Worm (Caenorhabditis elegans) whole organism, L1 larva: ENCODE measurements around the gene gstk-1.

Experiments used
- C16A3.4 ChIP-seq: fragments of 150-350 bp; optimal IDR thresholded peaks from 2 replicates; lab custom pipeline; 2014; ENCODE audit warnings: missing biosample characterization, missing genetic modification characterization
- aly-2 ChIP-seq: fragments of 150-350 bp; optimal IDR thresholded peaks from 2 replicates; lab custom pipeline; 2014; ENCODE audit warnings: missing biosample characterization, missing genetic modification characterization
- blmp-1 ChIP-seq: fragments of 150-350 bp; optimal IDR thresholded peaks from 2 replicates; lab custom pipeline; 2014; ENCODE audit warnings: missing biosample characterization, missing genetic modification characterization
- ceh-63 ChIP-seq: fragments of 200-800 bp; sonication (Bioruptor generic); optimal IDR thresholded peaks from 2 replicates; lab custom pipeline; 2018; ENCODE audit warnings: mild to moderate bottlenecking, missing genetic modification characterization, missing compliant biosample characterization
- ceh-8 ChIP-seq: fragments of 200-800 bp; sonication (Bioruptor generic); optimal IDR thresholded peaks from 2 replicates; lab custom pipeline; 2018; ENCODE audit warnings: mild to moderate bottlenecking, missing genetic modification characterization, moderate library complexity, missing compliant biosample characterization
- ceh-88 ChIP-seq: fragments of 200-800 bp; sonication (Bioruptor generic); IDR thresholded peaks from 2 replicates; pipeline ENCODE4 v1.3.6; 2022; ENCODE audit warnings: missing genetic modification characterization, missing compliant biosample characterization
- ces-1 ChIP-seq: fragments of 150-350 bp; optimal IDR thresholded peaks from 2 replicates; lab custom pipeline; 2014; ENCODE audit warnings: missing biosample characterization, missing genetic modification reagents, missing genetic modification characterization
- dpl-1 ChIP-seq, 3 experiments: fragments of 150-350 bp in 2 of 3; sonication (generic microtip) in 1 of 3; optimal IDR thresholded peaks; 2 replicates each; lab custom pipeline; 2014 to 2017; ENCODE audit warnings: missing biosample characterization in 3 of 3, missing genetic modification characterization in 3 of 3, missing genetic modification reagents in 3 of 3
- dsc-1 ChIP-seq: sonication (generic microtip); optimal IDR thresholded peaks from 2 replicates; lab custom pipeline; 2016; ENCODE audit warnings: mild to moderate bottlenecking, missing genetic modification characterization, missing compliant biosample characterization
- efl-1 ChIP-seq, 4 experiments: fragments of 150-350 bp; optimal IDR thresholded peaks in 3 of 4; peaks in 1 of 4; 1 replicate in 1 of 4; 2 replicates in 3 of 4; lab custom pipeline; 2014; ENCODE audit warnings: missing biosample characterization in 2 of 4, missing genetic modification characterization in 2 of 4, missing genetic modification reagents in 2 of 4
- efl-3 ChIP-seq: fragments of 200-800 bp; sonication (Bioruptor generic); optimal IDR thresholded peaks from 2 replicates; lab custom pipeline; 2018; ENCODE audit warnings: mild to moderate bottlenecking, missing genetic modification characterization, missing compliant biosample characterization
- egl-27 ChIP-seq, 2 experiments: fragments of 150-350 bp in 1 of 2; sonication (generic microtip); optimal IDR thresholded peaks; 3 replicates each; lab custom pipeline; 2017 to 2018; ENCODE audit warnings: missing biosample characterization in 2 of 2, missing genetic modification characterization in 2 of 2, missing genetic modification reagents in 2 of 2
- elt-2 ChIP-seq: sonication (generic microtip); optimal IDR thresholded peaks from 2 replicates; lab custom pipeline; 2016; ENCODE audit warnings: missing genetic modification characterization, mild to moderate bottlenecking, inconsistent platforms, missing compliant biosample characterization, missing genetic modification reagents
- elt-3 ChIP-seq, 6 experiments: fragments of 150-350 bp in 1 of 6; sonication (generic microtip); optimal IDR thresholded peaks; 2 replicates each; lab custom pipeline; 2017 to 2018; ENCODE audit warnings: missing biosample characterization in 6 of 6, missing genetic modification characterization in 6 of 6, inconsistent platforms in 1 of 6
- fkh-10 ChIP-seq: sonication (generic microtip); optimal IDR thresholded peaks from 2 replicates; lab custom pipeline; 2017; ENCODE audit warnings: missing biosample characterization, missing genetic modification reagents, missing genetic modification characterization
- grh-1 ChIP-seq: fragments of 200-800 bp; sonication (Bioruptor generic); IDR thresholded peaks from 2 replicates; pipeline ENCODE4 v1.3.6; 2022; ENCODE audit warnings: missing genetic modification reagents, missing genetic modification characterization, missing compliant biosample characterization
- hlh-17 ChIP-seq: fragments of 200-800 bp; sonication (Bioruptor generic); optimal IDR thresholded peaks from 2 replicates; lab custom pipeline; 2018; ENCODE audit warnings: missing genetic modification characterization, mild to moderate bottlenecking, missing compliant biosample characterization, moderate library complexity, borderline replicate concordance
- hpl-2 ChIP-seq: fragments of 150-350 bp; optimal IDR thresholded peaks from 2 replicates; lab custom pipeline; 2014; ENCODE audit warnings: missing biosample characterization, missing genetic modification reagents, missing genetic modification characterization
- irx-1 ChIP-seq: sonication (generic microtip); optimal IDR thresholded peaks from 2 replicates; lab custom pipeline; 2016; ENCODE audit warnings: missing genetic modification characterization, missing compliant biosample characterization
- jun-1 ChIP-seq: fragments of 150-350 bp; optimal IDR thresholded peaks from 2 replicates; lab custom pipeline; 2014; ENCODE audit warnings: missing biosample characterization, missing genetic modification reagents, missing genetic modification characterization
- lin-13 ChIP-seq: fragments of 150-350 bp; optimal IDR thresholded peaks from 2 replicates; lab custom pipeline; 2014; ENCODE audit warnings: missing biosample characterization, missing genetic modification reagents, missing genetic modification characterization
- lin-14 ChIP-seq: fragments of 200-800 bp; sonication (Bioruptor generic); optimal IDR thresholded peaks from 2 replicates; lab custom pipeline; 2018; ENCODE audit warnings: mild to moderate bottlenecking, missing genetic modification characterization, moderate library complexity, missing compliant biosample characterization
- lin-15B ChIP-seq: fragments of 150-350 bp; sonication (generic microtip); optimal IDR thresholded peaks from 3 replicates; lab custom pipeline; 2014; ENCODE audit warnings: missing biosample characterization, missing genetic modification characterization
- lin-35 ChIP-seq, 2 experiments: fragments of 150-350 bp; optimal IDR thresholded peaks; 2 replicates each; lab custom pipeline; 2014; ENCODE audit warnings: missing biosample characterization in 2 of 2, missing genetic modification characterization in 2 of 2, missing genetic modification reagents in 2 of 2
- lin-39 ChIP-seq: fragments of 150-350 bp; optimal IDR thresholded peaks from 2 replicates; lab custom pipeline; 2014; ENCODE audit warnings: missing biosample characterization, missing genetic modification reagents, missing genetic modification characterization
- lir-3 ChIP-seq: sonication (generic microtip); optimal IDR thresholded peaks from 2 replicates; lab custom pipeline; 2016; ENCODE audit warnings: mild to moderate bottlenecking, missing genetic modification characterization, moderate library complexity, missing compliant biosample characterization; ENCODE audit not compliant: poor library complexity
- lsy-2 ChIP-seq, 2 experiments: fragments of 150-350 bp; optimal IDR thresholded peaks; 2 replicates each; lab custom pipeline; 2014; ENCODE audit warnings: missing biosample characterization in 2 of 2, missing genetic modification characterization in 2 of 2
- mab-9 ChIP-seq: fragments of 200-800 bp; sonication (Bioruptor generic); IDR thresholded peaks from 2 replicates; pipeline ENCODE4 v1.3.6; 2022; ENCODE audit warnings: missing genetic modification reagents, missing genetic modification characterization, missing compliant biosample characterization
- mdl-1 ChIP-seq, 2 experiments: fragments of 150-350 bp; optimal IDR thresholded peaks; 2 replicates each; lab custom pipeline; 2014 to 2017; ENCODE audit warnings: missing biosample characterization in 2 of 2, missing genetic modification characterization in 2 of 2, inconsistent platforms in 1 of 2
- mef-2 ChIP-seq: fragments of 150-350 bp; optimal IDR thresholded peaks from 2 replicates; lab custom pipeline; 2014; ENCODE audit warnings: missing biosample characterization, missing genetic modification characterization
- nhr-11 ChIP-seq: fragments of 150-350 bp; optimal IDR thresholded peaks from 2 replicates; lab custom pipeline; 2014; ENCODE audit warnings: missing biosample characterization, missing genetic modification characterization
- nhr-19 ChIP-seq: fragments of 200-800 bp; sonication (Bioruptor generic); conservative IDR thresholded peaks from 2 replicates; pipeline ENCODE4 v1.3.6; 2022; ENCODE audit warnings: missing genetic modification characterization, missing compliant biosample characterization
- nhr-20 ChIP-seq: sonication (generic microtip); optimal IDR thresholded peaks from 2 replicates; lab custom pipeline; 2016; ENCODE audit warnings: mild to moderate bottlenecking, missing genetic modification characterization, missing compliant biosample characterization
- nhr-28 ChIP-seq: fragments of 150-350 bp; optimal IDR thresholded peaks from 2 replicates; lab custom pipeline; 2014; ENCODE audit warnings: missing biosample characterization, missing genetic modification characterization
- nhr-47 ChIP-seq: sonication (generic microtip); optimal IDR thresholded peaks from 2 replicates; lab custom pipeline; 2016; ENCODE audit warnings: mild to moderate bottlenecking, missing genetic modification characterization, moderate library complexity, missing compliant biosample characterization
- nhr-71 ChIP-seq: sonication (generic microtip); optimal IDR thresholded peaks from 2 replicates; lab custom pipeline; 2016; ENCODE audit warnings: mild to moderate bottlenecking, missing genetic modification characterization, moderate library complexity, missing compliant biosample characterization
- nhr-84 ChIP-seq: sonication (generic microtip); optimal IDR thresholded peaks from 2 replicates; lab custom pipeline; 2017; ENCODE audit warnings: missing biosample characterization, missing genetic modification characterization
- nhr-90 ChIP-seq: sonication (generic microtip); optimal IDR thresholded peaks from 2 replicates; lab custom pipeline; 2016; ENCODE audit warnings: mild to moderate bottlenecking, missing genetic modification characterization, missing compliant biosample characterization; ENCODE audit not compliant: poor library complexity
- pag-3 ChIP-seq: sonication (generic microtip); optimal IDR thresholded peaks from 2 replicates; lab custom pipeline; 2017; ENCODE audit warnings: missing genetic modification characterization, mild to moderate bottlenecking, missing compliant biosample characterization, antibody characterized with exemption, borderline replicate concordance; ENCODE audit not compliant: insufficient read depth
- pax-3 ChIP-seq: fragments of 200-800 bp; sonication (Bioruptor generic); optimal IDR thresholded peaks from 2 replicates; lab custom pipeline; 2018; ENCODE audit warnings: mild to moderate bottlenecking, missing genetic modification characterization, moderate library complexity, missing compliant biosample characterization
- rnt-1 ChIP-seq: sonication (generic microtip); optimal IDR thresholded peaks from 2 replicates; lab custom pipeline; 2016; ENCODE audit warnings: mild to moderate bottlenecking, missing genetic modification characterization, moderate library complexity, missing compliant biosample characterization
- snpc-4 ChIP-seq: fragments of 150-350 bp; optimal IDR thresholded peaks from 2 replicates; lab custom pipeline; 2014; ENCODE audit warnings: missing biosample characterization, missing genetic modification characterization
- snu-23 ChIP-seq: sonication (generic microtip); optimal IDR thresholded peaks from 2 replicates; lab custom pipeline; 2016; ENCODE audit warnings: missing genetic modification characterization, missing compliant biosample characterization
- sptf-1 ChIP-seq: fragments of 150-350 bp; optimal IDR thresholded peaks from 2 replicates; lab custom pipeline; 2014; ENCODE audit warnings: missing biosample characterization, missing genetic modification characterization
- swsn-7 ChIP-seq: sonication (generic microtip); optimal IDR thresholded peaks from 2 replicates; lab custom pipeline; 2016; ENCODE audit warnings: missing genetic modification characterization, missing compliant biosample characterization
- tbx-2 ChIP-seq: sonication (generic microtip); optimal IDR thresholded peaks from 2 replicates; lab custom pipeline; 2016; ENCODE audit warnings: missing genetic modification characterization, missing compliant biosample characterization
- tlp-1 ChIP-seq: fragments of 150-350 bp; optimal IDR thresholded peaks from 2 replicates; lab custom pipeline; 2014; ENCODE audit warnings: missing biosample characterization, missing genetic modification characterization
- vab-15 ChIP-seq: sonication (generic microtip); optimal IDR thresholded peaks from 2 replicates; lab custom pipeline; 2017; ENCODE audit warnings: missing genotype, mild to moderate bottlenecking, missing genetic modification characterization, missing compliant biosample characterization
- xbp-1 ChIP-seq: sonication (generic microtip); optimal IDR thresholded peaks from 2 replicates; lab custom pipeline; 2016; ENCODE audit warnings: missing genetic modification characterization, missing compliant biosample characterization
- zag-1 ChIP-seq: fragments of 150-350 bp; optimal IDR thresholded peaks from 2 replicates; lab custom pipeline; 2014; ENCODE audit warnings: missing biosample characterization, missing genetic modification characterization
- zip-4 ChIP-seq: fragments of 200-800 bp; sonication (Bioruptor generic); optimal IDR thresholded peaks from 2 replicates; lab custom pipeline; 2018; ENCODE audit warnings: mild to moderate bottlenecking, missing genetic modification characterization, moderate library complexity, missing compliant biosample characterization

gstk-1 gene

DNA sequence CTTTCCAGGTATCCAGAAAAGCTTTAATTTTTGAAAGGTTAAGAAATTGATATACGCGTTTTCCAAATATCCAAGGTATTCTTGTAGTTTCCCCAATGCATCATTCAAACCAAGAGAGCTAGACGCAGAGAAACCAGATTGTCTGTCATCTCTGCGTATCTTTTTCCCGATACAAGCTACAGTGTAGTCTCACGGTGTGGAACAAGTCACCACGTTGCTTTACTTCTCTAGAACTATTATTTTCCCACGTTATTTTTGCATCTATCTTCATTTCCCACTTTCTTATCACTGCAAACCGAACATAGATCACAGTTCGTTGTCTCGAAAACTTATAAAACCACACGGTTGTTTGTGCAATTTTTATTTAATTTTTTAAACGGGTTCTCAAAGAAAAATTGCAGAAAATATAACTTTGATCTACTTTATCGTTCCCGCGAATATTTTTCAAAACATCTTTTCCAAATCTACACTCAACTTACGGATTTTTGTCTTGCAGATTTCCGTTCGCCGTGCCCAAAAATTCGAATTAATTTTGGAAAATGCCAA lies at the start of gene gstk-1:
TSS of gene gstk-1 (plus strand) at position 496 of the 546 bp plus-strand sequence.
- TF ChIP-seq pax-3 (tag; lab: Kevin White, UChicago): no peak
- TF ChIP-seq grh-1 (GFP tag; lab: Robert Waterston, UW): peak; percentile 31; the same call in 1 of the 2 replicates
- TF ChIP-seq dsc-1 (tag; lab: Kevin White, UChicago): no peak
- TF ChIP-seq hpl-2 (GFP tag; lab: Kevin White, UChicago): no peak
- TF ChIP-seq lir-3 (tag; lab: Kevin White, UChicago): no peak
- TF ChIP-seq snu-23 (GFP tag; lab: Kevin White, UChicago): peak; percentile 13
- peak; percentile 94 for TF ChIP-seq nhr-20 (tag; lab: Kevin White, UChicago)
- TF ChIP-seq nhr-90: peak; percentile 61
- no peak for TF ChIP-seq xbp-1
- TF ChIP-seq lin-35 (GFP tag; optimal IDR thresholded peaks at IDR 0.05; lab: Kevin White, UChicago): peak in 1 of 2 experiments; percentile 70
- no peak for TF ChIP-seq dpl-1 (GFP tag; optimal IDR thresholded peaks at IDR 0.05; lab: Kevin White, UChicago)
- no peak for TF ChIP-seq nhr-28
- peak; percentile 57 for TF ChIP-seq nhr-71 (tag; lab: Kevin White, UChicago)
- no peak for TF ChIP-seq aly-2 (tag; lab: Kevin White, UChicago)
- no peak for TF ChIP-seq zag-1
- TF ChIP-seq hlh-17 (GFP tag; lab: Kevin White, UChicago): no peak
- TF ChIP-seq swsn-7: no peak
- TF ChIP-seq vab-15 (tag; lab: Kevin White, UChicago): no peak
- no peak for TF ChIP-seq mab-9 (GFP tag; lab: Robert Waterston, UW)
- TF ChIP-seq zip-4 (GFP tag; lab: Kevin White, UChicago): no peak
- peak; percentile 11 for TF ChIP-seq C16A3.4 (tag; lab: Kevin White, UChicago)
- peak; percentile 39 for TF ChIP-seq nhr-47 (tag; lab: Kevin White, UChicago)
- TF ChIP-seq rnt-1 (tag; lab: Kevin White, UChicago): peak; percentile 23
- TF ChIP-seq elt-2 (tag; lab: Kevin White, UChicago): peak; percentile 68
- peak; percentile 10 for TF ChIP-seq lin-14
- TF ChIP-seq lsy-2 (tag; optimal IDR thresholded peaks at IDR 0.05; lab: Kevin White, UChicago): peak in 1 of 2 experiments; percentile 2
- no peak for TF ChIP-seq sptf-1
- peak in 2 of 6 experiments; percentile 44 to 67 for TF ChIP-seq elt-3 (tag; optimal IDR thresholded peaks at IDR 0.05; lab: Kevin White, UChicago)
- TF ChIP-seq pag-3: no peak
- TF ChIP-seq irx-1: no peak
- TF ChIP-seq jun-1 (tag; lab: Kevin White, UChicago): no peak
- no peak for TF ChIP-seq ceh-8 (GFP tag; lab: Kevin White, UChicago)
- TF ChIP-seq nhr-84: no peak
- TF ChIP-seq nhr-19 (GFP tag; lab: Robert Waterston, UW): 0 out of 2 replicates have a peak, but pooled peaks have one; percentile 13
- TF ChIP-seq tbx-2 (tag; lab: Kevin White, UChicago): peak; percentile 9
- no peak for TF ChIP-seq lin-13 (GFP tag; lab: Kevin White, UChicago)
- peak; percentile 13 for TF ChIP-seq nhr-11 (tag; lab: Kevin White, UChicago)
- TF ChIP-seq tlp-1 (tag; lab: Kevin White, UChicago): no peak
- TF ChIP-seq ceh-63 (GFP tag; lab: Kevin White, UChicago): no peak
- TF ChIP-seq mef-2: no peak
- TF ChIP-seq snpc-4 (tag; lab: Kevin White, UChicago): no peak
- TF ChIP-seq egl-27 (tag; optimal IDR thresholded peaks at IDR 0.05; lab: Kevin White, UChicago): no peak
- no peak for TF ChIP-seq fkh-10 (GFP tag; lab: Kevin White, UChicago)
- peak in 1 of 2 experiments; percentile 13 for TF ChIP-seq efl-1 (optimal IDR thresholded peaks at IDR 0.05; lab: Kevin White, UChicago)
- no peak for TF ChIP-seq efl-1 (GFP tag; optimal IDR thresholded peaks at IDR 0.05 in 1 of 2; lab: Kevin White, UChicago)
- no peak for TF ChIP-seq ceh-88 (GFP tag; lab: Robert Waterston, UW)
- peak in 1 of 2 experiments; percentile 67 for TF ChIP-seq mdl-1 (tag; optimal IDR thresholded peaks at IDR 0.05; lab: Kevin White, UChicago)
- TF ChIP-seq lin-39: no peak
- peak; percentile 31 for TF ChIP-seq blmp-1 (tag; lab: Kevin White, UChicago)
- no peak for TF ChIP-seq ces-1 (GFP tag; lab: Kevin White, UChicago)
- no peak for TF ChIP-seq lin-15B (tag; lab: Kevin White, UChicago)
- no peak for TF ChIP-seq efl-3 (GFP tag; lab: Kevin White, UChicago)
